Worm (Caenorhabditis elegans) whole organism, late embryonic: Measurements from ENCODE around the gene F37C12.18.

ENCODE experiments used
- C08G9.2 ChIP-seq: sonication (generic microtip); optimal IDR thresholded peaks from 2 replicates; lab custom pipeline; 2016; ENCODE audit warnings: mild to moderate bottlenecking, missing genetic modification characterization, moderate library complexity, missing compliant biosample characterization
- F13H6.1 ChIP-seq: sonication (generic microtip); optimal IDR thresholded peaks from 2 replicates; lab custom pipeline; 2016; ENCODE audit warnings: missing genetic modification characterization, missing compliant biosample characterization
- Y22D7AL.16 ChIP-seq: sonication (generic microtip); optimal IDR thresholded peaks from 2 replicates; lab custom pipeline; 2016; ENCODE audit warnings: missing genetic modification characterization, missing compliant biosample characterization
- ahr-1 ChIP-seq: sonication (generic microtip); optimal IDR thresholded peaks from 2 replicates; lab custom pipeline; 2016; ENCODE audit warnings: missing genetic modification characterization, missing compliant biosample characterization
- ceh-2 ChIP-seq: sonication (generic microtip); optimal IDR thresholded peaks from 2 replicates; lab custom pipeline; 2016; ENCODE audit warnings: missing genotype, missing genetic modification characterization, missing compliant biosample characterization
- ceh-24 ChIP-seq: sonication (generic microtip); optimal IDR thresholded peaks from 2 replicates; lab custom pipeline; 2016; ENCODE audit warnings: mild to moderate bottlenecking, missing genetic modification characterization, missing compliant biosample characterization
- ceh-30 ChIP-seq: fragments of 150-350 bp; optimal IDR thresholded peaks from 2 replicates; lab custom pipeline; 2014; ENCODE audit warnings: missing biosample characterization, missing genetic modification characterization
- ceh-45 ChIP-seq: fragments of 200-800 bp; sonication (Bioruptor generic); IDR thresholded peaks from 2 replicates; pipeline ENCODE4 v1.3.6; 2022; ENCODE audit warnings: missing genetic modification reagents, missing genetic modification characterization, missing compliant biosample characterization
- ceh-48 ChIP-seq: sonication (generic microtip); optimal IDR thresholded peaks from 2 replicates; lab custom pipeline; 2016; ENCODE audit warnings: missing genetic modification characterization, inconsistent platforms, missing compliant biosample characterization
- ceh-6 ChIP-seq: fragments of 200-800 bp; sonication (Bioruptor generic); optimal IDR thresholded peaks from 2 replicates; lab custom pipeline; 2018; ENCODE audit warnings: mild to moderate bottlenecking, missing genetic modification characterization, missing compliant biosample characterization
- ceh-9 ChIP-seq: sonication (generic microtip); optimal IDR thresholded peaks from 2 replicates; lab custom pipeline; 2016; ENCODE audit warnings: mild to moderate bottlenecking, missing genetic modification characterization, inconsistent platforms, missing compliant biosample characterization
- che-1 ChIP-seq: sonication (generic microtip); optimal IDR thresholded peaks from 2 replicates; lab custom pipeline; 2016; ENCODE audit warnings: mild to moderate bottlenecking, missing genetic modification characterization, missing compliant biosample characterization
- elt-4 ChIP-seq: sonication (generic microtip); optimal IDR thresholded peaks from 2 replicates; lab custom pipeline; 2016; ENCODE audit warnings: missing genetic modification characterization, missing compliant biosample characterization
- ets-4 ChIP-seq: sonication (generic microtip); optimal IDR thresholded peaks from 2 replicates; lab custom pipeline; 2016; ENCODE audit warnings: missing genetic modification characterization, missing compliant biosample characterization
- fkh-10 ChIP-seq: fragments of 150-350 bp; optimal IDR thresholded peaks from 2 replicates; lab custom pipeline; 2014; ENCODE audit warnings: missing biosample characterization, missing genetic modification reagents, missing genetic modification characterization
- gmeb-2 ChIP-seq: sonication (generic microtip); optimal IDR thresholded peaks from 2 replicates; lab custom pipeline; 2016; ENCODE audit warnings: missing genetic modification characterization, inconsistent platforms, missing compliant biosample characterization
- hlh-13 ChIP-seq: fragments of 200-800 bp; sonication (Bioruptor generic); optimal IDR thresholded peaks from 2 replicates; lab custom pipeline; 2018; ENCODE audit warnings: mild to moderate bottlenecking, missing genetic modification characterization, missing compliant biosample characterization
- hlh-15 ChIP-seq: sonication (generic microtip); optimal IDR thresholded peaks from 2 replicates; lab custom pipeline; 2016; ENCODE audit warnings: missing genetic modification characterization, missing compliant biosample characterization
- hlh-30 ChIP-seq: sonication (generic microtip); optimal IDR thresholded peaks from 2 replicates; lab custom pipeline; 2017; ENCODE audit warnings: antibody characterized with exemption, missing genetic modification characterization, missing compliant biosample characterization; ENCODE audit not compliant: insufficient read depth
- lim-6 ChIP-seq: sonication (generic microtip); optimal IDR thresholded peaks from 2 replicates; lab custom pipeline; 2016; ENCODE audit warnings: missing genetic modification characterization, missing compliant biosample characterization
- lin-11 ChIP-seq: fragments of 200-800 bp; sonication (Bioruptor generic); optimal IDR thresholded peaks from 2 replicates; lab custom pipeline; 2018; ENCODE audit warnings: mild to moderate bottlenecking, missing genetic modification characterization, missing compliant biosample characterization
- madf-2 ChIP-seq: sonication (generic microtip); optimal IDR thresholded peaks from 2 replicates; lab custom pipeline; 2017; ENCODE audit warnings: missing genetic modification characterization, missing compliant biosample characterization
- odd-2 ChIP-seq: sonication (generic microtip); optimal IDR thresholded peaks from 2 replicates; lab custom pipeline; 2017; ENCODE audit warnings: antibody characterized with exemption, mild to moderate bottlenecking, missing genetic modification characterization, missing compliant biosample characterization
- pag-3 ChIP-seq: sonication (generic microtip); optimal IDR thresholded peaks from 2 replicates; lab custom pipeline; 2016; ENCODE audit warnings: missing compliant biosample characterization, missing genetic modification characterization, borderline replicate concordance
- pha-2 ChIP-seq: sonication (generic microtip); optimal IDR thresholded peaks from 2 replicates; lab custom pipeline; 2017; ENCODE audit warnings: mild to moderate bottlenecking, missing genetic modification characterization, missing compliant biosample characterization
- pqm-1 ChIP-seq: sonication (generic microtip); optimal IDR thresholded peaks from 2 replicates; lab custom pipeline; 2016; ENCODE audit warnings: missing genetic modification characterization, missing compliant biosample characterization
- ref-2 ChIP-seq: sonication (generic microtip); optimal IDR thresholded peaks from 2 replicates; lab custom pipeline; 2016; ENCODE audit warnings: missing genetic modification characterization, missing compliant biosample characterization
- rnt-1 ChIP-seq: sonication (generic microtip); optimal IDR thresholded peaks from 2 replicates; lab custom pipeline; 2016; ENCODE audit warnings: missing genetic modification characterization, missing compliant biosample characterization
- sox-2 ChIP-seq: fragments of 200-800 bp; sonication (Bioruptor generic); IDR thresholded peaks from 2 replicates; pipeline ENCODE4 v1.3.6; 2022; ENCODE audit warnings: missing genetic modification reagents, missing genetic modification characterization, missing compliant biosample characterization
- syd-9 ChIP-seq: sonication (generic microtip); optimal IDR thresholded peaks from 2 replicates; lab custom pipeline; 2016; ENCODE audit warnings: mild to moderate bottlenecking, missing genetic modification characterization, moderate library complexity, missing compliant biosample characterization
- ttx-3 ChIP-seq: sonication (generic microtip); optimal IDR thresholded peaks from 2 replicates; lab custom pipeline; 2016; ENCODE audit warnings: missing genetic modification reagents, missing genetic modification characterization, missing compliant biosample characterization
- unc-55 ChIP-seq: sonication (generic microtip); optimal IDR thresholded peaks from 2 replicates; lab custom pipeline; 2017; ENCODE audit warnings: missing biosample characterization, missing genetic modification reagents, missing genetic modification characterization
- unc-86 ChIP-seq: sonication (generic microtip); optimal IDR thresholded peaks from 2 replicates; lab custom pipeline; 2016; ENCODE audit warnings: missing genetic modification characterization, missing compliant biosample characterization
- zip-5 ChIP-seq: sonication (generic microtip); optimal IDR thresholded peaks from 2 replicates; lab custom pipeline; 2016; ENCODE audit warnings: missing genetic modification characterization, missing compliant biosample characterization

F37C12.18 gene

DNA sequence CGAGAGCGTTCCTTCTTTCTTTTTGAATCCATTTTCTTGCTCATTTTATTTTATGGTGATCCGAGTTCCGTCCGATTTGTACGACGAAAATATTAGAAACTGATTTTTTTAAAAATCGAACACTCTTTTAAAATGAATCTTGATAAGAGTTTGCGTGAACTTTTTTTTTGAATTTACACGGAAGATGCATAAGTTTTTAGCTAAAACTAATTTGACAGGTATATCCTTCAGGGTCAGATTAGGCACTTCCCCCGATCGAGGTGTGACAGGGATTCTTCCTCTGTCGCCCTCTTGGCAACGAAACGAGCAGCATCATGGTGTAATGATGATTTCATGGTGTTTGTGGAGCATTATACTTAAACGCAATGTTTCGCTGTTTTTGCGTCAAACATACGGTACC is at the start of gene F37C12.18:
F37C12.18 (minus strand) TSS at position 101 of the 400 bp plus-strand sequence.
- TF ChIP-seq lin-11 (tag; lab: Kevin White, UChicago) (no peak), ceh-30 (tag; lab: Kevin White, UChicago) (no peak)
- TF ChIP-seq, all 69 proteins: peak for 0

DNA sequence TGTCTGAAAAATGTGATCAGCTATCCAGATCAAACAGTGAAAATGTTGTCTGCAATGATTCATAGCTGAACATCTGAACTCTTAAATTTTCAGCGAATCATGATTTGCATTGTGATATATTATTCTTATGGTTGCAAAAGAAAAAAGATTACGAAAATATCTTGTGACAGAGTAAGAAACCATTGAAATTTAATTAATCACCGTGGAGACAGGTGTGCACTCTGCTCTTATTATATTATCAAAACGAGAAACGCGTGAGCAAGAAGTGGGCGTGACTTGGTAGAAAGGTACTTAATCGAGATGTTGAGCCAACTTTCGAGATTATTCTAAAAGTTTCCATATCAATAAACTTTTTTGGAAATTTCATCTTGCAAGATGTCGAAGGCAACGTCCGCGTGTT is 47.8 kb upstream of the F37C12.18 start, which contains the start of gene osm-10:
osm-10 (plus strand) TSS at position 293 of the 400 bp plus-strand sequence.
- TF ChIP-seq gmeb-2 (tag; lab: Kevin White, UChicago) (no peak), lin-11 (tag; lab: Kevin White, UChicago) (no peak), syd-9 (tag; lab: Kevin White, UChicago) (no peak), C08G9.2 (tag; lab: Kevin White, UChicago) (no peak), pqm-1 (tag; lab: Kevin White, UChicago) (no peak), hlh-13 (GFP tag; lab: Kevin White, UChicago) (no peak), pha-2 (tag; lab: Kevin White, UChicago) (no peak), hlh-30 (no peak), ahr-1 (no peak), ceh-2 (tag; lab: Kevin White, UChicago) (no peak), fkh-10 (GFP tag; lab: Kevin White, UChicago) (no peak), ceh-45 (GFP tag; lab: Robert Waterston, UW) (no peak), che-1 (tag; lab: Kevin White, UChicago) (no peak), ceh-9 (no peak), F13H6.1 (tag; lab: Kevin White, UChicago) (no peak), unc-86 (tag; lab: Kevin White, UChicago) (no peak), pag-3 (tag; lab: Kevin White, UChicago) (no peak), ceh-24 (no peak), odd-2 (tag; lab: Kevin White, UChicago) (no peak)
- TF ChIP-seq, all 69 proteins: peak for 0

- TF ChIP-seq unc-55 (GFP tag; lab: Kevin White, UChicago) (no peak), ceh-48 (tag; lab: Kevin White, UChicago) (no peak), madf-2 (tag; lab: Kevin White, UChicago) (no peak), rnt-1 (tag; lab: Kevin White, UChicago) (no peak), ttx-3 (tag; lab: Kevin White, UChicago) (no peak), zip-5 (tag; lab: Kevin White, UChicago) (no peak), Y22D7AL.16 (tag; lab: Kevin White, UChicago) (no peak), ref-2 (tag; lab: Kevin White, UChicago) (no peak), hlh-30 (no peak), ceh-45 (GFP tag; lab: Robert Waterston, UW) (no peak), F13H6.1 (tag; lab: Kevin White, UChicago) (no peak), ets-4 (tag; lab: Kevin White, UChicago) (no peak), unc-86 (tag; lab: Kevin White, UChicago) (no peak), gmeb-2 (tag; lab: Kevin White, UChicago) (no peak)
- TF ChIP-seq, all 69 proteins: peak for 0
These were observed 45.8 kb upstream of the F37C12.18 start, which contains the start of gene ztf-31 for ce11 chrIII:7241065-7241464. ztf-31 (plus strand) TSS chrIII:7241365.

- TF ChIP-seq ceh-45 (GFP tag; lab: Robert Waterston, UW) (no peak), ceh-6 (no peak), elt-4 (tag; lab: Kevin White, UChicago) (no peak), ceh-30 (tag; lab: Kevin White, UChicago) (no peak), sox-2 (GFP tag; lab: Robert Waterston, UW) (no peak), hlh-13 (GFP tag; lab: Kevin White, UChicago) (no peak), hlh-15 (no peak), lim-6 (tag; lab: Kevin White, UChicago) (no peak), rnt-1 (tag; lab: Kevin White, UChicago) (no peak)
These were observed 44.2 kb upstream of the F37C12.18 start for ce11 chrIII:7239416-7239815.
